Worm (Caenorhabditis elegans): ENCODE data around the gene F37C12.10.

DNA sequence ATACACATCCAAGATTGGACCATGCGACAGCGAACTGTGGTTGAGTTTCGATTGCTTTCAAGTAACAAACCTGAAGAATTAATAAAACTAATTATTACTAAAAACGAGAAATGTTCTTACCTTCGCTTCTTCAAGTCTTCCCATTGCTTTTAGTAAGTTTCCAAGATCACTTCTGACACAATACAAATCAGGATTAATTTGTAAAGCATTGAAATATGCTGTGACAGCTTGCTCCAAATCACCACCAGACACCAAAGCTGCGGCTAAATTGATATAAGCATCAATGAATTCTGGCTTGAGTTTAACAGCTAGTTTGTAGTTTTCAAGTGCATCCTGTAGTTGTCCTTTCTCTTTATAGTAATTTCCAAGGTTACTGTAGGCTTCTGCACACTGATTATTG lies 38.0 kb downstream of the F37C12.10 start:
- no peak for TF ChIP-seq lin-39 (tag; optimal IDR thresholded peaks at IDR 0.05)
- TF ChIP-seq dpl-1 (GFP tag; optimal IDR thresholded peaks at IDR 0.05) = no peak
- no peak for TF ChIP-seq pqm-1 (tag; optimal IDR thresholded peaks at IDR 0.05)
- TF ChIP-seq sdz-12 (GFP tag; optimal IDR thresholded peaks at IDR 0.05) = no peak
- no peak for TF ChIP-seq snpc-4 (tag; optimal IDR thresholded peaks at IDR 0.05)
- TF ChIP-seq R02D3.7 (tag; optimal IDR thresholded peaks at IDR 0.05) = no peak
- no peak for TF ChIP-seq mep-1 (tag; optimal IDR thresholded peaks at IDR 0.05)
- TF ChIP-seq skn-1 (tag; optimal IDR thresholded peaks at IDR 0.05) = no peak
- TF ChIP-seq lin-1 (GFP tag; IDR thresholded peaks at IDR 0.05) = no peak
- TF ChIP-seq lin-15B (tag; optimal IDR thresholded peaks at IDR 0.05) = no peak
- no peak for TF ChIP-seq nhr-11 (tag; optimal IDR thresholded peaks at IDR 0.05)
- TF ChIP-seq zip-11 (GFP tag; IDR thresholded peaks at IDR 0.05) = no peak
